Fruit fly (Drosophila melanogaster) whole organism, prepupa: ENCODE results near the gene Crz.

ENCODE experiments used
- Blimp-1 ChIP-seq: fragments of 200-800 bp; sonication (Bioruptor generic); optimal IDR thresholded peaks from 3 replicates; lab custom pipeline; 2017; ENCODE audit warnings: missing biosample characterization, missing genetic modification characterization, mild to moderate bottlenecking, moderate library complexity, missing genetic modification reagents
- CG11294 ChIP-seq: fragments of 200-800 bp; sonication (Bioruptor generic); IDR thresholded peaks from 2 replicates; pipeline ENCODE4 v1.3.6; 2022; ENCODE audit warnings: missing biosample characterization, missing genetic modification characterization
- CG11762 ChIP-seq: fragments of 200-800 bp; sonication (Bioruptor generic); optimal IDR thresholded peaks from 3 replicates; lab custom pipeline; 2016; ENCODE audit warnings: missing biosample characterization, missing genetic modification characterization; ENCODE audit not compliant: insufficient read depth
- CG11902 ChIP-seq: fragments of 200-800 bp; sonication (Bioruptor generic); optimal IDR thresholded peaks from 3 replicates; lab custom pipeline; 2016; ENCODE audit warnings: missing biosample characterization, missing genetic modification characterization
- CG1621 ChIP-seq: fragments of 200-800 bp; sonication (Bioruptor generic); optimal IDR thresholded peaks from 3 replicates; lab custom pipeline; 2018; ENCODE audit warnings: missing biosample characterization, mild to moderate bottlenecking, missing genetic modification characterization
- CG3032 ChIP-seq: fragments of 200-800 bp; optimal IDR thresholded peaks from 2 replicates; lab custom pipeline; 2019; ENCODE audit warnings: missing biosample characterization, mild to moderate bottlenecking, missing genetic modification characterization, moderate library complexity
- CG31627 ChIP-seq: fragments of 200-800 bp; sonication (Bioruptor generic); optimal IDR thresholded peaks from 3 replicates; lab custom pipeline; 2016; ENCODE audit warnings: missing biosample characterization, missing genetic modification characterization
- CG34406 ChIP-seq: fragments of 200-800 bp; sonication (Bioruptor generic); optimal IDR thresholded peaks from 3 replicates; lab custom pipeline; 2016; ENCODE audit warnings: missing biosample characterization, missing genetic modification characterization
- CG3919 ChIP-seq: fragments of 200-800 bp; sonication (Bioruptor generic); optimal IDR thresholded peaks from 3 replicates; lab custom pipeline; 2016; ENCODE audit warnings: missing biosample characterization, missing genetic modification characterization
- CG4318 ChIP-seq: fragments of 200-800 bp; sonication (Bioruptor generic); optimal IDR thresholded peaks from 3 replicates; lab custom pipeline; 2017; ENCODE audit warnings: missing biosample characterization, mild to moderate bottlenecking, missing genetic modification characterization
- CG6163 ChIP-seq: fragments of 200-800 bp; sonication (Bioruptor generic); IDR thresholded peaks from 3 replicates; pipeline ENCODE4 v1.3.6; 2022; ENCODE audit warnings: missing biosample characterization, missing genetic modification characterization
- CG6276 ChIP-seq: fragments of 200-800 bp; sonication (Bioruptor generic); optimal IDR thresholded peaks from 2 replicates; lab custom pipeline; 2017; ENCODE audit warnings: missing biosample characterization, mild to moderate bottlenecking, missing genetic modification characterization
- CG6792 ChIP-seq: fragments of 200-800 bp; sonication (Bioruptor generic); optimal IDR thresholded peaks from 3 replicates; lab custom pipeline; 2016; ENCODE audit warnings: missing biosample characterization, missing genetic modification characterization
- CG7368 ChIP-seq: fragments of 200-800 bp; sonication (Bioruptor generic); optimal IDR thresholded peaks from 3 replicates; lab custom pipeline; 2016; ENCODE audit warnings: missing biosample characterization, missing genetic modification characterization
- CG8319 ChIP-seq: fragments of 200-800 bp; sonication (Bioruptor generic); optimal IDR thresholded peaks from 3 replicates; lab custom pipeline; 2016; ENCODE audit warnings: missing biosample characterization, missing genetic modification characterization
- CG8632 ChIP-seq: fragments of 200-800 bp; sonication (Bioruptor generic); optimal IDR thresholded peaks from 3 replicates; lab custom pipeline; 2016; ENCODE audit warnings: missing biosample characterization, missing genetic modification characterization
- Eip75B ChIP-seq: fragments of 200-800 bp; sonication (Bioruptor generic); optimal IDR thresholded peaks from 3 replicates; lab custom pipeline; 2016; ENCODE audit warnings: missing biosample characterization, missing genetic modification characterization
- Eip78C ChIP-seq: fragments of 200-800 bp; sonication (Bioruptor generic); peaks from one replicate; lab custom pipeline; 2016; ENCODE audit warnings: missing biosample characterization, missing genetic modification characterization
- Eip93F ChIP-seq: fragments of 200-800 bp; sonication (Bioruptor generic); optimal IDR thresholded peaks from 2 replicates; lab custom pipeline; 2016; ENCODE audit warnings: missing biosample characterization, mild to moderate bottlenecking, missing genetic modification characterization
- Ets21C ChIP-seq: fragments of 200-800 bp; sonication (Bioruptor generic); optimal IDR thresholded peaks from 3 replicates; lab custom pipeline; 2016; ENCODE audit warnings: missing biosample characterization, missing genetic modification characterization
- Ets96B ChIP-seq: fragments of 200-800 bp; optimal IDR thresholded peaks from 2 replicates; lab custom pipeline; 2019; ENCODE audit warnings: missing biosample characterization, mild to moderate bottlenecking, missing genetic modification characterization, moderate library complexity
- Gug ChIP-seq: fragments of 200-800 bp; sonication (Bioruptor generic); IDR thresholded peaks from 2 replicates; pipeline ENCODE4 v1.3.6; 2022; ENCODE audit warnings: missing biosample characterization, missing genetic modification characterization
- Hr39 ChIP-seq: fragments of 200-800 bp; sonication (Bioruptor generic); optimal IDR thresholded peaks from 2 replicates; lab custom pipeline; 2016; ENCODE audit warnings: missing biosample characterization, missing genetic modification characterization
- OdsH ChIP-seq: fragments of 200-800 bp; sonication (Bioruptor generic); optimal IDR thresholded peaks from 3 replicates; lab custom pipeline; 2016; ENCODE audit warnings: missing biosample characterization, missing genetic modification characterization
- Smox ChIP-seq: fragments of 200-800 bp; sonication (Bioruptor generic); optimal IDR thresholded peaks from 3 replicates; lab custom pipeline; 2016; ENCODE audit warnings: missing biosample characterization, missing genetic modification characterization
- Sox14 ChIP-seq: fragments of 200-800 bp; sonication (Bioruptor generic); optimal IDR thresholded peaks from 3 replicates; lab custom pipeline; 2016; ENCODE audit warnings: missing biosample characterization, missing genetic modification characterization
- Sox15 ChIP-seq: fragments of 200-800 bp; sonication (Bioruptor generic); optimal IDR thresholded peaks from 3 replicates; lab custom pipeline; 2016; ENCODE audit warnings: missing biosample characterization, missing genetic modification characterization
- dac ChIP-seq: fragments of 200-800 bp; sonication (Bioruptor generic); optimal IDR thresholded peaks from 2 replicates; lab custom pipeline; 2017; ENCODE audit warnings: missing biosample characterization, mild to moderate bottlenecking, missing genetic modification characterization
- dsx ChIP-seq: fragments of 200-800 bp; optimal IDR thresholded peaks from 3 replicates; lab custom pipeline; 2019; ENCODE audit warnings: missing biosample characterization, mild to moderate bottlenecking, missing genetic modification characterization, moderate library complexity; ENCODE audit not compliant: poor library complexity, severe bottlenecking
- net ChIP-seq: fragments of 200-800 bp; sonication (Bioruptor generic); optimal IDR thresholded peaks from 3 replicates; lab custom pipeline; 2016; ENCODE audit warnings: missing biosample characterization, missing genetic modification characterization
- pdm3 ChIP-seq: fragments of 200-800 bp; sonication (Bioruptor generic); optimal IDR thresholded peaks from 3 replicates; lab custom pipeline; 2016; ENCODE audit warnings: missing biosample characterization, missing genetic modification characterization
- spab ChIP-seq: fragments of 200-800 bp; sonication (Bioruptor generic); optimal IDR thresholded peaks from 2 replicates; lab custom pipeline; 2017; ENCODE audit warnings: missing biosample characterization, mild to moderate bottlenecking, missing genetic modification characterization, missing genetic modification reagents
- svp ChIP-seq: fragments of 200-800 bp; sonication (Bioruptor generic); peaks from one replicate; lab custom pipeline; 2016; ENCODE audit warnings: missing biosample characterization, missing genetic modification characterization
- vri ChIP-seq: fragments of 200-800 bp; sonication (Bioruptor generic); optimal IDR thresholded peaks from 3 replicates; lab custom pipeline; 2016; ENCODE audit warnings: missing biosample characterization, mild to moderate bottlenecking, missing genetic modification characterization

Crz gene

dm6 chr3R:14292307-14292711 lies 22.3 kb upstream of the Crz start (continued):
- TF ChIP-seq CG8319 (GFP tag; lab: Kevin White, UChicago) (no peak), Blimp-1 (GFP tag; lab: Kevin White, UChicago) (no peak), CG11762 (GFP tag; lab: Kevin White, UChicago) (peak; percentile 56), svp (peak; percentile 69), Sox14 (GFP tag; lab: Kevin White, UChicago) (peak; percentile 49), CG3032 (peak; percentile 53), CG3919 (peak; percentile 67), CG7368 (no peak), CG8632 (GFP tag; lab: Kevin White, UChicago) (peak; percentile 41), Smox (GFP tag; lab: Kevin White, UChicago) (peak; percentile 43), dac (GFP tag; lab: Kevin White, UChicago) (peak; percentile 35), OdsH (GFP tag; lab: Kevin White, UChicago) (peak; percentile 67), CG6792 (peak; percentile 34), Ets96B (tag; lab: Kevin White, UChicago) (peak; percentile 24), Eip75B (GFP tag; lab: Kevin White, UChicago) (peak; percentile 29), spab (GFP tag; lab: Kevin White, UChicago) (peak; percentile 74), Eip78C (GFP tag; lab: Kevin White, UChicago) (peak; percentile 91), CG1621 (tag; lab: Kevin White, UChicago) (no peak), dsx (peak; percentile 24), Sox15 (GFP tag; lab: Kevin White, UChicago) (peak; percentile 24)

dm6 chr3R:14294397-14295018 lies 20.1 kb upstream of the Crz start:
- TF ChIP-seq Eip93F (GFP tag; lab: Kevin White, UChicago) (peak; percentile 82), CG11294 (no peak), Sox14 (GFP tag; lab: Kevin White, UChicago) (peak; percentile 14), CG4318 (GFP tag; lab: Kevin White, UChicago) (no peak), svp (peak; percentile 52), Sox15 (GFP tag; lab: Kevin White, UChicago) (no peak), CG11902 (GFP tag; lab: Kevin White, UChicago) (no peak), CG1621 (tag; lab: Kevin White, UChicago) (no peak), vri (peak; percentile 62), spab (GFP tag; lab: Kevin White, UChicago) (no peak)
- TF ChIP-seq, all 60 proteins: peak for 4

DNA sequence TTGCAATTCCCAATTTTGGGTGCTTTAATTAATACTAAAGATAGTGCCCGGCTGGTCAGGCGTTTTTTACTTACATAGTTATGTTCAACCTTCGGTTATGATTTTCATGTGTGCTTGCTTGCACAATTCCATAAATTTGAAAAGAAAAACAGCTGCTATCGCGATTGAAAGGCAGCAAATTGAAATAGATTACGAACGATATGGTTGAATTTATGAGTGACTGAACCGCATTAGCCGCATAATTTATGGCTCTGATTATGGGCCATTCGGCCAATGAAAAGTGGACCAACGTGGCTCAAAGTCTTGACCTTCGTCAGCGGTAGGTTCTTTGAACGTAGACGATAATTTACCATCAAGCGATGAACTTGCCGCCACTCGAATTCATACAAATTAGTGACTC lies 18.5 kb upstream of the Crz start:
- TF ChIP-seq CG31627 (GFP tag; lab: Kevin White, UChicago) (no peak), CG6163 (no peak), Sox15 (GFP tag; lab: Kevin White, UChicago) (no peak), Eip93F (GFP tag; lab: Kevin White, UChicago) (no peak), CG11294 (no peak), Eip75B (GFP tag; lab: Kevin White, UChicago) (no peak), net (no peak), CG34406 (GFP tag; lab: Kevin White, UChicago) (no peak), Blimp-1 (GFP tag; lab: Kevin White, UChicago) (no peak)
- TF ChIP-seq, all 60 proteins: peak for 0

DNA sequence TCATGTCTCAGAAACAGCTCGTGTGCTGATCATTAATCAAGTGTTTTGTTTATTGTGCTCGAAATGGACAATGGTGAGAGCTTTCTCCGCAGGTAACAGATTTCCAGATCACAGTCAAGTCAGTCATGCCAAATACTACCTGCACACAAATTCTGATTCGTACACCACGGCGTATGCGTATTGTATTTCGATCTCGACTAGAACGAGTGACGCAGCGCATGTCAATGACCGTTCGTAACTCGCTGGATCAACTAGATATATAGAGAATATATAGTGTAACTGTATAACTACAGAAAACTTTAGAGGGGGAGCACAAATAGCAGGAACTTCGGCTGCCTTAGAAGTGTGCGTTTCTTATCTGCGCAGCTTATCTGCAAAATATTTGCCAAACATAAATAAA lies 18.0 kb upstream of the Crz start:
- no peak for TF ChIP-seq Hr39 (GFP tag; lab: Kevin White, UChicago)
- no peak for TF ChIP-seq CG8632 (GFP tag; lab: Kevin White, UChicago)
- no peak for TF ChIP-seq Eip78C (GFP tag; lab: Kevin White, UChicago)
- TF ChIP-seq CG7368, result no peak
- TF ChIP-seq Sox14 (GFP tag; lab: Kevin White, UChicago), result no peak
- no peak for TF ChIP-seq pdm3
- TF ChIP-seq Gug, result no peak
- no peak for TF ChIP-seq CG3919
- TF ChIP-seq Sox15 (GFP tag; lab: Kevin White, UChicago), result no peak
- TF ChIP-seq CG6276, result no peak
- no peak for TF ChIP-seq Ets21C (GFP tag; lab: Kevin White, UChicago)
- TF ChIP-seq Blimp-1 (GFP tag; lab: Kevin White, UChicago), result no peak
- no peak for TF ChIP-seq spab (GFP tag; lab: Kevin White, UChicago)
